Worm (Caenorhabditis elegans): ENCODE results near the gene F38B6.6.

Gene F38B6.6

DNA sequence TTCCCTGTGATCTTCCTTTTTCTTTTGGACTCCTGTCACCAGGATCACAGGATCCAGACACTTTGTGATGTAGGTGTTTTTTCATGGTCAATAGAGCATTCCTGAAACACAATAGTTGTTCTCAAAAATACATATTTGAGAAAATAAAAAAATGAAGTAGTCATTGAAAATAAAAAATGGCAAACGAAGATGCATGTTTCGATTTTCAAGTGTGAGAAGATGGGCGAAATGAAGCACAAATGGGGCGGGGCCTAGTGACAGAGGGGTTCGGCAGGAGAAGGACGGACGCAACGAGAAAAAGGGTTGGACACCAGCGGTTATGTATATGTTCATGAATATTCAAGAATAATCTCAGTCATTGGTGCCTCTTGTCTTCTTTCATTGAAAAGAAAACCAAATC lies at the start of gene F38B6.6:
F38B6.6 (minus strand) TSS at position 101 of the 400 bp plus-strand sequence.
- TF ChIP-seq unc-62 (GFP tag; optimal IDR thresholded peaks at IDR 0.05) = no peak

- no peak for TF ChIP-seq unc-62 (GFP tag; optimal IDR thresholded peaks at IDR 0.05)
Observed at ce11 chrX:6739034-6740008, 49.4 kb upstream of the F38B6.6 start.

DNA sequence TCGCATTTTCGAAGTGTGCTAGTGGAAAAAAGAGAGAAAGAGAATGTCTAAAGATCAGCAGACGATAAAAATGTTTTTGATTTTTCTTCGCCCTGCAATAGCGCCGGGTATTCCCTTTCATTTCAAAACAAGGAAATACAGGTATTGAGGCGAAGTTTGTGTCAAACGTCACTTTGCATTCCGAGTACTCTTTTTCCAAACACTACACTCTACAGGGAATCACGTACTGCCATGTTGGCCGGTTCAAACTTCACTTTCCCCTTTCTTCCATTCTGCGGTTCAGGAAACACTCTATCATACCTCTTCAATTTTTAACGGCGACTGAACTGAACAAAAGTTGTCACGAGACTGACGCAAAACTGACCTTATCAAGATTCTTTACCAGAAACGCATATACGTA lies 48.6 kb upstream of the F38B6.6 start:
- no peak for TF ChIP-seq unc-62 (GFP tag; optimal IDR thresholded peaks at IDR 0.05)

DNA sequence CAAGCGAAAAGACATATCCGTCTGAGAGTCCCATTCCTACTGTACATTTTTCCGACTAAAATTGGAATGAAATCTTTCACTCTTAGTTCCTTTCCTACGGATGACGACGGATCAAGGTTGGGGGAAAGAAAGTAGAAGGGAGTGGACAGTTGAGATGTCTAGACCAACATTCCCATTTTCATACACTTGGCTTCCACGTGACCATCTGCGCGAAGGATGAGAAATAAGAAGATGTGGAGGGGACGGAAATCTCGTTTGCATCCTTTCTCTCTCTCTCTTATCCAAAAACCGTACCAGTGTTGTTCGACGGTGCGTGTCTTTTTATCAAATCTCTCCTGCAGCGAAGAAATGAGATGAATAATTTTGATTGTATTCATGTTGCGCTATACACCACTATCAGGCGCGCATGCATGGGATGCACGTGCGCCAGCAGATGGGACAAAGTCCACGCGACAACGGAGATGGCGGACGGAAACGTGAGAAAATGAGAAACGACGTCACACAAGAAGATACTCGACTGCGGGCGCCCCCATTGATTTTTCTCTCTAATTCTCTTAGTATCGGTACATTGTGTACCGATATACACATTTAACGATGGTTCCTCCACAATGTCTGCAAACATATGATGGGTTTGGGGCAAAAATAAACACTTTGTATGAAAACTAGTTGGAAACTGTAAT lies 47.6 kb upstream of the F38B6.6 start:
- TF ChIP-seq unc-62 (GFP tag; optimal IDR thresholded peaks at IDR 0.05) = peak; percentile 18

DNA sequence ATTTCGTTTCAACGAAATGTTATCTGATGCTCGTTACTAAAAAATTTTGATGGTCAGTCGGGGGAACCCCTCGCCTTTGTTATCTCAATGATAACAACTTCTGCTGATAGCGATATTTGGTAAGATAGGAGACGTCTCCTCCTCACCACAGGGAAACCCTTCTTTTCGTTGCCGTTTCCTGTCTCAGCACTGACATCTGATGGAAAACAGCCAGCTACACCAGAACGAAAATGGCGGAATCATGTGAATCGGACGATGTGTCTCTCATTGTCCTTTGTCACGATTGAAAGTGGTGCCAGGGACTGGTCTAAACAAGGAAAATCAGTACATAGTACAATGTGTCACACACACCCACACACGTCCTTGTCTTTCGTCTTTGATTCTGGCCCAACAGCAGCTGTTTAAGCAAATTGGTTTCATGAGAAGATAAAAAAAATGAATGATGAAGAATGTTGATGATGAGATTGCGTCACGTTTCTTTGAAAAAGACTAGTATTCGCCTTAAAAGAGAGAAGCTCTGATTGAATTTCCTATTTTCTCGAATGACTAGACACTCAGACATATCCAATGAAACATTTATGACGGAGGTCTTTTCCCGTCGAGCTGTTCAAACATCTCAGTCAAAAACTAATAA lies 46.6 kb upstream of the F38B6.6 start:
- TF ChIP-seq unc-62 (GFP tag; optimal IDR thresholded peaks at IDR 0.05) = no peak

DNA sequence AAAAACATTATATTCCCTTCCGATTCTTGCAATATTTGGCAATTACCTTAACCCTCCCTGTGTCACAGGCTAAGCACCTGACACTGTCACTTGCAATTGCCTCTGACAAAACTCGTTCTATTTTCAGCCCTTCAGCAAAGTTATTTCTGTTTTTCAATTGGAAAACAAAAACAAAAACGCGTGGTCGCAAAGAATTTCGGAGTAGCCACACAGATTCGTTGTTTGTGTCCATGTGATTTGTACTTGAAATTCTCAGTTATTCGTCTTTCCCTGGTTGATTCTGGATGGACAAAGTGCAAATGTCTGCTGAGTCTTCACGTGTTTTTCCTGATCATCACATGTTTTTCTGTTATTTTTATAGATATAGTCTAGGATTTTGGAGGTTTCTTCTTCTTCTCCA lies 45.6 kb upstream of the F38B6.6 start:
- TF ChIP-seq unc-62 (GFP tag; optimal IDR thresholded peaks at IDR 0.05) = no peak

DNA sequence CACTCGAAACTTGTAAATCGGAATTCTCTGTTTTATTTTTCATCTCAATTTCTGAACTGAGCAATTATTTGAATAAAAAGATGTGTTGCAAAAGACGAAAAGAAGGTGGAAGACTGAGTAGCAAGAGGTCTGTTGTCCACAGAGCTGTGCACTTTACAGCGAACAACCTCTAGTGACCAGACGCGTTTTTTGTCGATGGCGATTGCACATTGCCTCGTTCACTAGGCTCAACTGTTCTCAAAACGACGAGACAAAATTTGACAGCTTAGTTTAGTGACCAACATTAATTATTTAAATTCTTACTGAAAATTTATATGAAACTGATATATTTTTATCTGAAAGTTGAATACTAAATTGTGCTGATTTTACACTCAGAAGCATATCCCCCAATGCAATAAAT lies 43.3 kb upstream of the F38B6.6 start, which contains the start of gene R03E9.2:
R03E9.2 (minus strand) TSS at position 101 of the 400 bp plus-strand sequence.
- no peak for TF ChIP-seq unc-62 (GFP tag; optimal IDR thresholded peaks at IDR 0.05)

- TF ChIP-seq unc-62 (GFP tag; optimal IDR thresholded peaks at IDR 0.05) = no peak
Observed at ce11 chrX:6729593-6729992, 39.7 kb upstream of the F38B6.6 start, which contains the start of gene K11G12.6. K11G12.6 (minus strand) TSS chrX:6729657.

- no peak for TF ChIP-seq unc-62 (GFP tag; optimal IDR thresholded peaks at IDR 0.05)
Observed at ce11 chrX:6728820-6729396, 39.0 kb upstream of the F38B6.6 start.

DNA sequence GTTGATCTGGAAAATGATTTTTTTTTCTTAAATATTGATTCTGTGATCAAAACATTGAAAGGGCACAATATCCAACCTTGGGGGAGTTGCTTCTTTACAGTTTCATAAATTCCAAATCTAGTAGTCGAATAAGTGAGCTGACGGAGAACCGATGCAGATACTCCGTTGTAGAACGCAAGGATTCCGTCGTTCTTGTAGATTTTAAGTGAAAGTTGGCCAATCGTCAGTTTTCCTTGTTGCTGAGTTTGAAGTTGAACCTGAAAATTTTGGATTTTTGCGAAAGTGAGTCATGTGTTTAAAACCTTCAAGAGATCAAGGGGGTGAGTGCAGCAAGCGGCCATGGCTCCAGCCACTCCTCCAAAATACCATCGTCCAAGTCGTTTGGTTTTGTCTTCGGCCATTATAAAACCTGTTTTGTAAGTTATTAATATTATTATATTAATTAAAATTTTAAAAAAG lies 35.4 kb upstream of the F38B6.6 start, which contains the start of gene slc-25A10:
slc-25A10 (minus strand) TSS at position 409 of the 459 bp plus-strand sequence.
- TF ChIP-seq unc-62 (GFP tag; optimal IDR thresholded peaks at IDR 0.05) = no peak

ce11 chrX:6722966-6723365 lies 33.1 kb upstream of the F38B6.6 start, which contains the start of gene smf-1:
smf-1 (minus strand) TSS chrX:6723066.
- TF ChIP-seq unc-62 (GFP tag; optimal IDR thresholded peaks at IDR 0.05) = no peak

- no peak for TF ChIP-seq unc-62 (GFP tag; optimal IDR thresholded peaks at IDR 0.05)
Observed at ce11 chrX:6718595-6718994, 28.7 kb upstream of the F38B6.6 start, which contains the start of gene smf-2. smf-2 (minus strand) TSS chrX:6718695.

ce11 chrX:6713277-6713676 lies 23.4 kb upstream of the F38B6.6 start, which contains the start of gene nas-11:
nas-11 (plus strand) TSS chrX:6713577.
- TF ChIP-seq unc-62 (GFP tag; optimal IDR thresholded peaks at IDR 0.05) = no peak

DNA sequence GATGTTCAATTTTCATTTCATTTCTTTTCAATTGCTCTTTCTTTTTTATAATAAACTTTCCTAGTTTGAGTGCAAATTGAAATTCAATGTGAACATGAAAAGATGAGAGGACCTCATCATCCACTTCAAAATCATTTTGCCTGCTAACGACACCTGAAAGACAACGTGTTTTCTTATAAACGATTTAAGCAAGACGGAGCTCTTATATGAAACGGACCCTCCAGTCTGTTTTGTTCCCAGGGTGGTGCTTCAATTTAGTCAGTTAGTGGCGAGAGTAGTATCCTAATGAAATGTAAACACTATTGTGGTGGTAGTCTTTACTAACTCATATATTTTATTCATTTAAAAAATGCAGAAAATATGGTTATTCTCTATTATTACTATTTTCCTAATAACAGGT lies 19.4 kb upstream of the F38B6.6 start, which contains the start of gene acr-3:
acr-3 (plus strand) TSS at position 301 of the 400 bp plus-strand sequence.
- no peak for TF ChIP-seq unc-62 (GFP tag; optimal IDR thresholded peaks at IDR 0.05)

DNA sequence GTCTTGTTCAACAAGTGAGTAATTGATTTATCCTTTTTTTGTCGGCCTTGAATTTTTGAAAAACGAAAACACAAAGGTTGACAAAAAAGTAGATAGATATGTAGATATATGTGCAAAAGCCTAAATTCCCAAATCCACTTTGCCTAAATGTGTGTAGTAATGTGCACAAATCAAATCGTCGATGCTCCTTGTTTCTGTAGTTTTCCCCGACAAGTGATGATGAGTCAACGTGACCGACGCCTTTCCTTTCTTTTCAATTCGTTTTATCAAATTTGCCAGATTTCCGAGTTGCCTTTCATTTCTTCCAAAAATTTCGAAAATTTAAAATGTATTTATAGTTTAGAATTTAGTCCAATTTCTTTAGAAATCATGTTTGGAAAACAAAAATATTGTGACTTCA lies 15.3 kb upstream of the F38B6.6 start:
- no peak for TF ChIP-seq unc-62 (GFP tag; optimal IDR thresholded peaks at IDR 0.05)

All from whole organism, dauer.